Fruit fly (Drosophila melanogaster) whole organism, embryonic: ENCODE measurements around the gene Hap40.
A peak's percentile ranks its signal among the peaks of the same experiment; 100 is the strongest.

Experiments used
- Atf6 ChIP-seq: fragments of 200-800 bp; sonication (Bioruptor generic); IDR thresholded peaks from 2 replicates; pipeline ENCODE4 v1.3.6; 2022; ENCODE audit warnings: missing biosample characterization, missing genetic modification characterization
- CG1602 ChIP-seq: fragments of 200-800 bp; sonication (Bioruptor generic); optimal IDR thresholded peaks from 3 replicates; lab custom pipeline; 2016; ENCODE audit warnings: missing biosample characterization, missing genetic modification characterization
- CG16815 ChIP-seq: fragments of 200-800 bp; sonication (Bioruptor generic); optimal IDR thresholded peaks from 3 replicates; lab custom pipeline; 2017; ENCODE audit warnings: missing biosample characterization, mild to moderate bottlenecking, missing genetic modification characterization
- CG17359 ChIP-seq: fragments of 200-800 bp; sonication (Bioruptor generic); optimal IDR thresholded peaks from 3 replicates; lab custom pipeline; 2018; ENCODE audit warnings: missing biosample characterization, mild to moderate bottlenecking, missing genetic modification characterization, moderate library complexity
- CG32532 ChIP-seq: fragments of 200-800 bp; sonication (Bioruptor generic); IDR thresholded peaks from 2 replicates; pipeline ENCODE4 v1.3.6; 2022; ENCODE audit warnings: missing biosample characterization, missing genetic modification characterization
- CG5180 ChIP-seq: fragments of 200-800 bp; sonication (Bioruptor generic); optimal IDR thresholded peaks from 3 replicates; lab custom pipeline; 2017; ENCODE audit warnings: missing biosample characterization, missing genetic modification characterization, mild to moderate bottlenecking, moderate library complexity, missing genetic modification reagents
- CG6272 ChIP-seq: fragments of 200-800 bp; sonication (Bioruptor generic); IDR thresholded peaks from 2 replicates; pipeline ENCODE4 v1.3.6; 2022; ENCODE audit warnings: missing biosample characterization, missing genetic modification characterization
- CrebB ChIP-seq: fragments of 200-800 bp; sonication (Bioruptor generic); optimal IDR thresholded peaks from 3 replicates; lab custom pipeline; 2018; ENCODE audit warnings: missing biosample characterization, mild to moderate bottlenecking, missing genetic modification characterization
- Fer1 ChIP-seq: fragments of 200-800 bp; sonication (Bioruptor generic); optimal IDR thresholded peaks from 2 replicates; lab custom pipeline; 2017; ENCODE audit warnings: missing biosample characterization, mild to moderate bottlenecking, missing genetic modification characterization
- bcd ChIP-seq: fragments of 200-800 bp; sonication (Bioruptor generic); optimal IDR thresholded peaks from 2 replicates; lab custom pipeline; 2017; ENCODE audit warnings: missing biosample characterization, mild to moderate bottlenecking, missing genetic modification characterization
- bigmax ChIP-seq: fragments of 200-800 bp; sonication (Bioruptor generic); optimal IDR thresholded peaks from 2 replicates; lab custom pipeline; 2018; ENCODE audit warnings: missing biosample characterization, mild to moderate bottlenecking, missing genetic modification characterization
- bowl ChIP-seq: fragments of 200-800 bp; sonication (Bioruptor generic); IDR thresholded peaks from 2 replicates; pipeline ENCODE4 v1.3.6; 2022; ENCODE audit warnings: missing biosample characterization, missing genetic modification characterization
- dmrt99B ChIP-seq: fragments of 200-800 bp; sonication (Bioruptor generic); optimal IDR thresholded peaks from 2 replicates; lab custom pipeline; 2018; ENCODE audit warnings: missing biosample characterization, mild to moderate bottlenecking, missing genetic modification characterization, moderate library complexity
- sc ChIP-seq, 3 experiments: fragments of >200 bp in 2 of 3; fragments of 200-800 bp in 1 of 3; sonication (Bioruptor generic) in 1 of 3; optimal IDR thresholded peaks; 2 replicates in 2 of 3; 3 replicates in 1 of 3; lab custom pipeline; 2017; ENCODE audit warnings: mild to moderate bottlenecking in 1 of 3, missing biosample characterization in 1 of 3, missing genetic modification characterization in 1 of 3, missing genetic modification reagents in 1 of 3

Hap40 gene

DNA sequence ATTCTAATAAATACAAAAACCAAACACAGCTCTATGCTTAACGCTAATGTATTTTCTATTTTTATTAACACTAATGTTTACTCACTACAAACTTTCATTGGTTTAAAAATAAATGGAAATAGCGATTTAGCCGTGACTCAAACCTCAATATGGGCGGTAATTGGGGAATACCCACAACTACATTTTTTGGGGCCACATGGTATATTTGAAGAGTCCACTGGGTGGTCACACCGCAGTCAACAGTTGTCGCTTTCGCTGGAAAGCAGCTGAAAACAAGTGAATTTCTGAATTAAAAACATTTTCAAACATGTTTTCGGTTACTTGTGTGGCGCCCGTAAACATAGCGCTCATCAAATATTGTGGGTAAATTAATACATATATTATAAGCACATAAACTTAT lies 45.0 kb downstream of the Hap40 start, which contains the start of gene Mvd (continued):
- TF ChIP-seq CG6272: no peak
- TF ChIP-seq bigmax: peak; percentile 68
- TF ChIP-seq CG1602 (GFP tag; lab: Kevin White, UChicago): no peak
- no peak for TF ChIP-seq CG32532
- TF ChIP-seq Fer1: peak; percentile 39
- TF ChIP-seq CG17359 (tag; lab: Kevin White, UChicago): no peak
- no peak for TF ChIP-seq Atf6 (GFP tag; lab: Robert Waterston, UW)
- TF ChIP-seq CG5180: no peak
- no peak for TF ChIP-seq bcd (GFP tag; lab: Kevin White, UChicago)
- no peak for TF ChIP-seq dmrt99B (tag; lab: Kevin White, UChicago)
- TF ChIP-seq CG16815: no peak
- no peak for TF ChIP-seq bowl
- TF ChIP-seq CrebB (tag; lab: Kevin White, UChicago): no peak
- no peak for TF ChIP-seq sc (optimal IDR thresholded peaks at IDR 0.05; lab: Kevin White, UChicago)
- no peak for TF ChIP-seq sc (GFP tag; optimal IDR thresholded peaks at IDR 0.05; lab: Kevin White, UChicago)
